Fruit fly (Drosophila melanogaster) whole organism, embryonic: Measurements from ENCODE around the gene Pat1.

ENCODE experiments used
- Atf-2 ChIP-seq: fragments of 200-800 bp; sonication (Bioruptor generic); optimal IDR thresholded peaks from 2 replicates; lab custom pipeline; 2016; ENCODE audit warnings: missing biosample characterization, missing genetic modification characterization
- CG10267 ChIP-seq: fragments of 200-800 bp; sonication (Bioruptor generic); optimal IDR thresholded peaks from 2 replicates; lab custom pipeline; 2018; ENCODE audit warnings: missing biosample characterization, mild to moderate bottlenecking, missing genetic modification characterization, moderate library complexity
- CG10274 ChIP-seq: fragments of 200-800 bp; sonication (Bioruptor generic); optimal IDR thresholded peaks from 3 replicates; lab custom pipeline; 2017; ENCODE audit warnings: missing biosample characterization, mild to moderate bottlenecking, missing genetic modification characterization
- CG12071 ChIP-seq: fragments of 200-800 bp; sonication (Bioruptor generic); optimal IDR thresholded peaks from 3 replicates; lab custom pipeline; 2018; ENCODE audit warnings: missing biosample characterization, mild to moderate bottlenecking, missing genetic modification characterization
- CG12104 ChIP-seq: fragments of 200-800 bp; sonication (Bioruptor generic); optimal IDR thresholded peaks from 3 replicates; lab custom pipeline; 2016; ENCODE audit warnings: missing biosample characterization, missing genetic modification characterization
- CG12155 ChIP-seq: fragments of 200-800 bp; sonication (Bioruptor generic); optimal IDR thresholded peaks from 3 replicates; lab custom pipeline; 2016; ENCODE audit warnings: missing biosample characterization, missing genetic modification characterization
- CG12744 ChIP-seq: fragments of 200-800 bp; sonication (Bioruptor generic); optimal IDR thresholded peaks from 2 replicates; lab custom pipeline; 2016; ENCODE audit warnings: missing biosample characterization, missing genetic modification characterization
- CG14050 ChIP-seq: fragments of 200-800 bp; sonication (Bioruptor generic); IDR thresholded peaks from 3 replicates; pipeline ENCODE4 v1.3.6; 2022; ENCODE audit warnings: missing biosample characterization, missing genetic modification characterization
- CG14667 ChIP-seq: fragments of 200-800 bp; sonication (Bioruptor generic); IDR thresholded peaks from 2 replicates; pipeline ENCODE4 v1.3.6; 2022; ENCODE audit warnings: missing biosample characterization, missing genetic modification characterization
- CG14965 ChIP-seq: fragments of 200-800 bp; sonication (Bioruptor generic); optimal IDR thresholded peaks from 2 replicates; lab custom pipeline; 2016; ENCODE audit warnings: missing biosample characterization, missing genetic modification characterization, borderline replicate concordance
- CG15269 ChIP-seq: fragments of 200-800 bp; sonication (Bioruptor generic); optimal IDR thresholded peaks from 2 replicates; lab custom pipeline; 2018; ENCODE audit warnings: missing biosample characterization, mild to moderate bottlenecking, missing genetic modification characterization, moderate library complexity
- CG15514 ChIP-seq: fragments of 200-800 bp; sonication (Bioruptor generic); optimal IDR thresholded peaks from 3 replicates; lab custom pipeline; 2017; ENCODE audit warnings: missing biosample characterization, missing genetic modification characterization, mild to moderate bottlenecking, moderate library complexity, missing genetic modification reagents
- CG1832 ChIP-seq: fragments of 200-800 bp; sonication (Bioruptor generic); optimal IDR thresholded peaks from 2 replicates; lab custom pipeline; 2017; ENCODE audit warnings: missing biosample characterization, mild to moderate bottlenecking, missing genetic modification characterization, inconsistent platforms
- CG2116 ChIP-seq: fragments of 200-800 bp; sonication (Bioruptor generic); optimal IDR thresholded peaks from 3 replicates; lab custom pipeline; 2018; ENCODE audit warnings: missing biosample characterization, mild to moderate bottlenecking, missing genetic modification characterization
- CG2875 ChIP-seq: fragments of 200-800 bp; sonication (Bioruptor generic); optimal IDR thresholded peaks from 2 replicates; lab custom pipeline; 2017; ENCODE audit warnings: missing biosample characterization, mild to moderate bottlenecking, missing genetic modification characterization, missing genetic modification reagents
- CG2889 ChIP-seq: fragments of 200-800 bp; sonication (Bioruptor generic); IDR thresholded peaks from 3 replicates; pipeline ENCODE4 v1.3.6; 2022; ENCODE audit warnings: missing biosample characterization, missing genetic modification characterization
- CG3838 ChIP-seq: fragments of 200-800 bp; sonication (Bioruptor generic); optimal IDR thresholded peaks from 3 replicates; lab custom pipeline; 2016; ENCODE audit warnings: missing biosample characterization, missing genetic modification characterization
- CG6765 ChIP-seq: fragments of 200-800 bp; sonication (Bioruptor generic); optimal IDR thresholded peaks from 3 replicates; lab custom pipeline; 2017; ENCODE audit warnings: missing biosample characterization, mild to moderate bottlenecking, missing genetic modification characterization
- CG7963 ChIP-seq: fragments of 200-800 bp; sonication (Bioruptor generic); IDR thresholded peaks from 3 replicates; pipeline ENCODE4 v1.3.6; 2022; ENCODE audit warnings: missing biosample characterization, missing genetic modification characterization; ENCODE audit not compliant: partially characterized antibody
- CG8944 ChIP-seq: fragments of 200-800 bp; sonication (Bioruptor generic); optimal IDR thresholded peaks from 3 replicates; lab custom pipeline; 2016; ENCODE audit warnings: missing biosample characterization, missing genetic modification characterization
- CG9932 ChIP-seq: fragments of 200-800 bp; sonication (Bioruptor generic); IDR thresholded peaks from 2 replicates; pipeline ENCODE4 v1.3.6; 2022; ENCODE audit warnings: missing biosample characterization, missing genetic modification characterization
- CTCF ChIP-seq: fragments of 200-800 bp; sonication (Bioruptor generic); optimal IDR thresholded peaks from 2 replicates; lab custom pipeline; 2017; ENCODE audit warnings: missing biosample characterization, mild to moderate bottlenecking, missing genetic modification characterization, moderate library complexity
- Dip3 ChIP-seq: fragments of 200-800 bp; sonication (Bioruptor generic); optimal IDR thresholded peaks from 3 replicates; lab custom pipeline; 2016; ENCODE audit warnings: missing biosample characterization, missing genetic modification characterization
- Ets97D ChIP-seq: fragments of 200-800 bp; sonication (Bioruptor generic); optimal IDR thresholded peaks from 3 replicates; lab custom pipeline; 2016; ENCODE audit warnings: missing biosample characterization, missing genetic modification characterization
- H15 ChIP-seq: fragments of 200-800 bp; sonication (Bioruptor generic); IDR thresholded peaks from 3 replicates; pipeline ENCODE4 v1.3.6; 2022; ENCODE audit warnings: missing biosample characterization, missing genetic modification characterization
- H2.0 ChIP-seq: fragments of 200-800 bp; sonication (Bioruptor generic); IDR thresholded peaks from 2 replicates; pipeline ENCODE4 v1.3.6; 2022; ENCODE audit warnings: missing biosample characterization, missing genetic modification characterization
- Hey ChIP-seq: fragments of 200-800 bp; sonication (Bioruptor generic); optimal IDR thresholded peaks from 3 replicates; lab custom pipeline; 2018; ENCODE audit warnings: missing biosample characterization, mild to moderate bottlenecking, missing genetic modification characterization
- Hmr ChIP-seq: fragments of 200-800 bp; sonication (Bioruptor generic); optimal IDR thresholded peaks from 3 replicates; lab custom pipeline; 2017; ENCODE audit warnings: mild to moderate bottlenecking, missing biosample characterization, missing genetic modification reagents, missing genetic modification characterization
- Hsf ChIP-seq: fragments of 200-800 bp; sonication (Bioruptor generic); optimal IDR thresholded peaks from 3 replicates; lab custom pipeline; 2016; ENCODE audit warnings: missing biosample characterization, missing genetic modification characterization
- MTF-1 ChIP-seq: fragments of 200-800 bp; sonication (Bioruptor generic); optimal IDR thresholded peaks from 2 replicates; lab custom pipeline; 2018; ENCODE audit warnings: missing biosample characterization, mild to moderate bottlenecking, missing genetic modification characterization, borderline replicate concordance
- Med ChIP-seq: fragments of 200-800 bp; sonication (Bioruptor generic); peaks from one replicate; lab custom pipeline; 2016; ENCODE audit warnings: missing biosample characterization, missing genetic modification characterization, mild to moderate bottlenecking, inconsistent platforms, moderate library complexity
- NK7.1 ChIP-seq: fragments of 200-800 bp; sonication (Bioruptor generic); optimal IDR thresholded peaks from 3 replicates; lab custom pipeline; 2016; ENCODE audit warnings: missing biosample characterization, missing genetic modification characterization
- Nf-YB ChIP-seq: fragments of 200-800 bp; sonication (Bioruptor generic); optimal IDR thresholded peaks from 3 replicates; lab custom pipeline; 2019; ENCODE audit warnings: missing biosample characterization, mild to moderate bottlenecking, missing genetic modification characterization, moderate library complexity
- NfI ChIP-seq: fragments of 200-800 bp; sonication (Bioruptor generic); optimal IDR thresholded peaks from 3 replicates; lab custom pipeline; 2018; ENCODE audit warnings: missing biosample characterization, mild to moderate bottlenecking, missing genetic modification characterization, moderate library complexity
- Ssrp ChIP-seq: fragments of 200-800 bp; sonication (Bioruptor generic); optimal IDR thresholded peaks from 2 replicates; lab custom pipeline; 2018; ENCODE audit warnings: missing biosample characterization, mild to moderate bottlenecking, missing genetic modification characterization, moderate library complexity
- TFAM ChIP-seq: fragments of 200-800 bp; sonication (Bioruptor generic); optimal IDR thresholded peaks from 2 replicates; lab custom pipeline; 2017; ENCODE audit warnings: missing biosample characterization, missing genetic modification characterization, inconsistent platforms
- YL-1 ChIP-seq: fragments of 200-800 bp; sonication (Bioruptor generic); optimal IDR thresholded peaks from 3 replicates; lab custom pipeline; 2017; ENCODE audit warnings: missing biosample characterization, mild to moderate bottlenecking, missing genetic modification characterization
- caup ChIP-seq: fragments of 200-800 bp; sonication (Bioruptor generic); optimal IDR thresholded peaks from 3 replicates; lab custom pipeline; 2017; ENCODE audit warnings: missing biosample characterization, mild to moderate bottlenecking, missing genetic modification characterization, moderate library complexity; ENCODE audit not compliant: severe bottlenecking
- cwo ChIP-seq: fragments of 200-800 bp; sonication (Bioruptor generic); optimal IDR thresholded peaks from 3 replicates; lab custom pipeline; 2017; ENCODE audit warnings: missing biosample characterization, missing genetic modification characterization, mild to moderate bottlenecking, moderate library complexity, missing genetic modification reagents
- dan ChIP-seq: fragments of 200-800 bp; sonication (Bioruptor generic); IDR thresholded peaks from 2 replicates; pipeline ENCODE4 v1.3.6; 2022; ENCODE audit warnings: missing biosample characterization, missing genetic modification characterization
- dimm ChIP-seq: fragments of 200-800 bp; sonication (Bioruptor generic); IDR thresholded peaks from 2 replicates; pipeline ENCODE4 v1.3.6; 2022; ENCODE audit warnings: missing biosample characterization, missing genetic modification characterization
- dm ChIP-seq: fragments of 200-800 bp; sonication (Bioruptor generic); optimal IDR thresholded peaks from 3 replicates; lab custom pipeline; 2016; ENCODE audit warnings: missing biosample characterization, missing genetic modification characterization
- ems ChIP-seq: fragments of 200-800 bp; sonication (Bioruptor generic); optimal IDR thresholded peaks from 3 replicates; lab custom pipeline; 2016; ENCODE audit warnings: missing biosample characterization, missing genetic modification characterization
- fru ChIP-seq: fragments of >200 bp; optimal IDR thresholded peaks from 2 replicates; lab custom pipeline; 2017
- gcm ChIP-seq: fragments of 200-800 bp; sonication (Bioruptor generic); optimal IDR thresholded peaks from 2 replicates; lab custom pipeline; 2019; ENCODE audit warnings: missing biosample characterization, mild to moderate bottlenecking, missing genetic modification characterization, moderate library complexity
- gsb ChIP-seq: fragments of 200-800 bp; sonication (Bioruptor generic); IDR thresholded peaks from 2 replicates; pipeline ENCODE4 v1.3.6; 2022; ENCODE audit warnings: missing biosample characterization, missing genetic modification characterization
- jumu ChIP-seq: fragments of 200-800 bp; sonication (Bioruptor generic); optimal IDR thresholded peaks from 3 replicates; lab custom pipeline; 2016; ENCODE audit warnings: missing biosample characterization, missing genetic modification characterization
- luna ChIP-seq: fragments of 200-800 bp; sonication (Bioruptor generic); optimal IDR thresholded peaks from 2 replicates; lab custom pipeline; 2016; ENCODE audit warnings: missing biosample characterization, missing genetic modification characterization
- sr ChIP-seq: fragments of 200-800 bp; sonication (Bioruptor generic); IDR thresholded peaks from 3 replicates; pipeline ENCODE4 v1.3.6; 2022; ENCODE audit warnings: missing biosample characterization, missing genetic modification characterization
- tgo ChIP-seq: fragments of 200-800 bp; sonication (Bioruptor generic); IDR thresholded peaks from 3 replicates; pipeline ENCODE4 v1.3.6; 2022; ENCODE audit warnings: missing biosample characterization, missing genetic modification characterization
- trh ChIP-seq: fragments of 200-800 bp; sonication (Bioruptor generic); optimal IDR thresholded peaks from 2 replicates; lab custom pipeline; 2016; ENCODE audit warnings: missing biosample characterization, missing genetic modification characterization
- tx ChIP-seq: fragments of 200-800 bp; sonication (Bioruptor generic); optimal IDR thresholded peaks from 2 replicates; lab custom pipeline; 2016; ENCODE audit warnings: missing biosample characterization, missing genetic modification characterization
- yki ChIP-seq: fragments of >200 bp; optimal IDR thresholded peaks from 3 replicates; lab custom pipeline; 2018

Pat1 gene

dm6 chrX:6614266-6614665 is 23.7 kb downstream of the Pat1 start (continued):
- TF ChIP-seq CG10274 (GFP tag; lab: Kevin White, UChicago) (peak; percentile 4), Hsf (no peak), CG8944 (GFP tag; lab: Kevin White, UChicago) (no peak), Atf-2 (GFP tag; lab: Kevin White, UChicago) (no peak), YL-1 (no peak), CG12071 (peak; percentile 68), H2.0 (GFP tag; lab: Robert Waterston, UW) (no peak), Nf-YB (GFP tag; lab: Kevin White, UChicago) (peak; percentile 39), dimm (no peak), CG14667 (GFP tag; lab: Robert Waterston, UW) (no peak), dm (GFP tag; lab: Kevin White, UChicago) (no peak), Hmr (GFP tag; lab: Kevin White, UChicago) (peak; percentile 55), Ets97D (GFP tag; lab: Kevin White, UChicago) (no peak), Dip3 (GFP tag; lab: Kevin White, UChicago) (no peak), CG15514 (GFP tag; lab: Kevin White, UChicago) (peak; percentile 45), CG3838 (no peak), CG2116 (GFP tag; lab: Kevin White, UChicago) (peak; percentile 31), MTF-1 (GFP tag; lab: Kevin White, UChicago) (peak; percentile 11), Ssrp (tag; lab: Kevin White, UChicago) (no peak), luna (GFP tag; lab: Kevin White, UChicago) (no peak), gcm (peak; percentile 21), trh (GFP tag; lab: Kevin White, UChicago) (no peak), sr (GFP tag; lab: Robert Waterston, UW) (peak; percentile 50; the same call in 1 of the 3 replicates), gsb (GFP tag; lab: Robert Waterston, UW) (no peak), dan (GFP tag; lab: Robert Waterston, UW) (no peak), caup (peak; percentile 43), CTCF (GFP tag; lab: Kevin White, UChicago) (no peak), fru (lab: Kevin White, UChicago) (no peak), cwo (GFP tag; lab: Kevin White, UChicago) (peak; percentile 9), CG7963 (GFP tag; lab: Robert Waterston, UW) (no peak), CG12155 (GFP tag; lab: Kevin White, UChicago) (no peak), Hey (tag; lab: Kevin White, UChicago) (peak; percentile 54), tgo (GFP tag; lab: Robert Waterston, UW) (no peak), NfI (GFP tag; lab: Kevin White, UChicago) (no peak), yki (lab: Kevin White, UChicago) (no peak), CG10267 (tag; lab: Kevin White, UChicago) (no peak), CG2875 (GFP tag; lab: Kevin White, UChicago) (peak; percentile 62), CG2889 (GFP tag; lab: Robert Waterston, UW) (no peak), CG14965 (GFP tag; lab: Kevin White, UChicago) (peak; percentile 4), H15 (no peak), NK7.1 (GFP tag; lab: Kevin White, UChicago) (no peak), CG12744 (GFP tag; lab: Kevin White, UChicago) (no peak), tx (GFP tag; lab: Kevin White, UChicago) (no peak), jumu (GFP tag; lab: Kevin White, UChicago) (no peak), CG15269 (tag; lab: Kevin White, UChicago) (peak; percentile 37), CG14050 (no peak), CG12104 (GFP tag; lab: Kevin White, UChicago) (peak; percentile 16), Med (peak; percentile 80), ems (no peak), CG1832 (GFP tag; lab: Kevin White, UChicago) (no peak), TFAM (no peak), CG6765 (GFP tag; lab: Kevin White, UChicago) (peak; percentile 18), CG9932 (GFP tag; lab: Robert Waterston, UW) (no peak)
